Fruit fly (Drosophila melanogaster) whole organism, embryonic: Measurements from ENCODE around the gene CG44088.

Experiments used
- Abd-B ChIP-seq: fragments of 200-800 bp; sonication (Bioruptor generic); optimal IDR thresholded peaks from 2 replicates; lab custom pipeline; 2018; ENCODE audit warnings: missing biosample characterization, mild to moderate bottlenecking, missing genetic modification characterization, moderate library complexity
- Adf1 ChIP-seq: fragments of 200-800 bp; sonication (Bioruptor generic); IDR thresholded peaks from 2 replicates; pipeline ENCODE4 v1.3.6; 2022; ENCODE audit warnings: missing biosample characterization, missing genetic modification characterization
- CG10654 ChIP-seq: fragments of 200-800 bp; sonication (Bioruptor generic); optimal IDR thresholded peaks from 2 replicates; lab custom pipeline; 2016; ENCODE audit warnings: missing biosample characterization, missing genetic modification characterization
- CG10979 ChIP-seq: fragments of 200-800 bp; sonication (Bioruptor generic); optimal IDR thresholded peaks from 2 replicates; lab custom pipeline; 2018; ENCODE audit warnings: missing biosample characterization, mild to moderate bottlenecking, missing genetic modification characterization, moderate library complexity
- CG11398 ChIP-seq: fragments of 200-800 bp; sonication (Bioruptor generic); optimal IDR thresholded peaks from 2 replicates; lab custom pipeline; 2016; ENCODE audit warnings: missing biosample characterization, missing genetic modification characterization
- CG1233 ChIP-seq: fragments of 200-800 bp; sonication (Bioruptor generic); optimal IDR thresholded peaks from 4 replicates; lab custom pipeline; 2018; ENCODE audit warnings: missing biosample characterization, mild to moderate bottlenecking, missing genetic modification characterization
- CG12769 ChIP-seq: fragments of 200-800 bp; sonication (Bioruptor generic); optimal IDR thresholded peaks from 2 replicates; lab custom pipeline; 2019; ENCODE audit warnings: missing biosample characterization, mild to moderate bottlenecking, missing genetic modification characterization, moderate library complexity
- CG15269 ChIP-seq: fragments of 200-800 bp; sonication (Bioruptor generic); optimal IDR thresholded peaks from 2 replicates; lab custom pipeline; 2018; ENCODE audit warnings: missing biosample characterization, mild to moderate bottlenecking, missing genetic modification characterization, moderate library complexity
- CG15601 ChIP-seq: fragments of 200-800 bp; sonication (Bioruptor generic); optimal IDR thresholded peaks from 3 replicates; lab custom pipeline; 2019; ENCODE audit warnings: missing biosample characterization, mild to moderate bottlenecking, missing genetic modification characterization, moderate library complexity
- CG17328 ChIP-seq: fragments of 200-800 bp; sonication (Bioruptor generic); IDR thresholded peaks from 2 replicates; pipeline ENCODE4 v1.3.6; 2022; ENCODE audit warnings: missing biosample characterization, missing genetic modification characterization
- CG17359 ChIP-seq: fragments of 200-800 bp; sonication (Bioruptor generic); optimal IDR thresholded peaks from 3 replicates; lab custom pipeline; 2018; ENCODE audit warnings: missing biosample characterization, mild to moderate bottlenecking, missing genetic modification characterization, moderate library complexity
- CG18011 ChIP-seq: fragments of 200-800 bp; sonication (Bioruptor generic); optimal IDR thresholded peaks from 2 replicates; lab custom pipeline; 2017; ENCODE audit warnings: missing biosample characterization, missing genetic modification characterization, mild to moderate bottlenecking, moderate library complexity, missing genotype
- CG18619 ChIP-seq: fragments of 200-800 bp; sonication (Bioruptor generic); optimal IDR thresholded peaks from 3 replicates; lab custom pipeline; 2017; ENCODE audit warnings: missing biosample characterization, mild to moderate bottlenecking, missing genetic modification characterization
- CG2678 ChIP-seq: fragments of 200-800 bp; sonication (Bioruptor generic); optimal IDR thresholded peaks from 3 replicates; lab custom pipeline; 2019; ENCODE audit warnings: missing biosample characterization, mild to moderate bottlenecking, missing genetic modification characterization, moderate library complexity
- CG3281 ChIP-seq: fragments of 200-800 bp; sonication (Bioruptor generic); optimal IDR thresholded peaks from 3 replicates; lab custom pipeline; 2017; ENCODE audit warnings: missing biosample characterization, mild to moderate bottlenecking, missing genetic modification characterization
- CG34376 ChIP-seq: fragments of 200-800 bp; sonication (Bioruptor generic); optimal IDR thresholded peaks from 2 replicates; lab custom pipeline; 2018; ENCODE audit warnings: missing biosample characterization, mild to moderate bottlenecking, missing genetic modification characterization
- CG4404 ChIP-seq: fragments of 200-800 bp; sonication (Bioruptor generic); IDR thresholded peaks from 2 replicates; pipeline ENCODE4 v1.3.6; 2022; ENCODE audit warnings: missing biosample characterization, missing genetic modification characterization
- CG4707 ChIP-seq: fragments of 200-800 bp; sonication (Bioruptor generic); optimal IDR thresholded peaks from 2 replicates; lab custom pipeline; 2018; ENCODE audit warnings: missing biosample characterization, mild to moderate bottlenecking, missing genetic modification characterization, moderate library complexity
- CG4730 ChIP-seq: fragments of 200-800 bp; sonication (Bioruptor generic); IDR thresholded peaks from 2 replicates; pipeline ENCODE4 v1.3.6; 2022; ENCODE audit warnings: missing biosample characterization, missing genetic modification characterization
- CG5180 ChIP-seq: fragments of 200-800 bp; sonication (Bioruptor generic); optimal IDR thresholded peaks from 3 replicates; lab custom pipeline; 2017; ENCODE audit warnings: missing biosample characterization, missing genetic modification characterization, mild to moderate bottlenecking, moderate library complexity, missing genetic modification reagents
- CG8924 ChIP-seq: fragments of 200-800 bp; optimal IDR thresholded peaks from 3 replicates; lab custom pipeline; 2019; ENCODE audit warnings: missing biosample characterization, mild to moderate bottlenecking, missing genetic modification characterization, moderate library complexity
- Dp ChIP-seq: fragments of 200-800 bp; sonication (Bioruptor generic); optimal IDR thresholded peaks from 2 replicates; lab custom pipeline; 2018; ENCODE audit warnings: missing biosample characterization, mild to moderate bottlenecking, missing genetic modification characterization, moderate library complexity
- Ets97D ChIP-seq: fragments of 200-800 bp; sonication (Bioruptor generic); optimal IDR thresholded peaks from 3 replicates; lab custom pipeline; 2016; ENCODE audit warnings: missing biosample characterization, missing genetic modification characterization
- Fer2 ChIP-seq: fragments of 200-800 bp; sonication (Bioruptor generic); optimal IDR thresholded peaks from 2 replicates; lab custom pipeline; 2018; ENCODE audit warnings: missing biosample characterization, mild to moderate bottlenecking, missing genetic modification characterization, moderate library complexity
- Hand ChIP-seq: fragments of 200-800 bp; sonication (Bioruptor generic); optimal IDR thresholded peaks from 2 replicates; lab custom pipeline; 2017; ENCODE audit warnings: mild to moderate bottlenecking, missing biosample characterization, missing genetic modification reagents, missing genetic modification characterization
- Kr ChIP-seq: fragments of 200-800 bp; sonication (Bioruptor generic); optimal IDR thresholded peaks from 2 replicates; lab custom pipeline; 2017; ENCODE audit warnings: missing biosample characterization, mild to moderate bottlenecking, missing genetic modification characterization
- Med ChIP-seq: fragments of 200-800 bp; sonication (Bioruptor generic); peaks from one replicate; lab custom pipeline; 2016; ENCODE audit warnings: missing biosample characterization, missing genetic modification characterization, mild to moderate bottlenecking, inconsistent platforms, moderate library complexity
- Nf-YC ChIP-seq: fragments of 200-800 bp; optimal IDR thresholded peaks from 3 replicates; lab custom pipeline; 2019; ENCODE audit warnings: missing biosample characterization, mild to moderate bottlenecking, missing genetic modification characterization, moderate library complexity
- Poxn ChIP-seq: fragments of 200-800 bp; sonication (Bioruptor generic); IDR thresholded peaks from 2 replicates; pipeline ENCODE4 v1.3.6; 2022; ENCODE audit warnings: missing biosample characterization, missing genetic modification characterization
- Rx ChIP-seq: fragments of 200-800 bp; sonication (Bioruptor generic); IDR thresholded peaks from 2 replicates; pipeline ENCODE4 v1.3.6; 2022; ENCODE audit warnings: missing biosample characterization, missing genetic modification characterization
- Six4 ChIP-seq: fragments of 200-800 bp; sonication (Bioruptor generic); optimal IDR thresholded peaks from 2 replicates; lab custom pipeline; 2016; ENCODE audit warnings: missing biosample characterization, missing genetic modification characterization
- TFAM ChIP-seq: fragments of 200-800 bp; sonication (Bioruptor generic); optimal IDR thresholded peaks from 2 replicates; lab custom pipeline; 2017; ENCODE audit warnings: missing biosample characterization, missing genetic modification characterization, inconsistent platforms
- Vsx1 ChIP-seq: fragments of 200-800 bp; sonication (Bioruptor generic); optimal IDR thresholded peaks from 2 replicates; lab custom pipeline; 2017; ENCODE audit warnings: missing biosample characterization, mild to moderate bottlenecking, missing genetic modification characterization, missing genetic modification reagents
- ato ChIP-seq: fragments of 200-800 bp; sonication (Bioruptor generic); IDR thresholded peaks from 2 replicates; pipeline ENCODE4 v1.3.6; 2022; ENCODE audit warnings: missing biosample characterization, missing genetic modification characterization; ENCODE audit not compliant: partially characterized antibody
- br ChIP-seq: fragments of >200 bp; optimal IDR thresholded peaks from 2 replicates; lab custom pipeline; 2017
- cg ChIP-seq: fragments of 200-800 bp; sonication (Bioruptor generic); optimal IDR thresholded peaks from 3 replicates; lab custom pipeline; 2019; ENCODE audit warnings: missing biosample characterization, mild to moderate bottlenecking, missing genetic modification characterization, moderate library complexity
- chif ChIP-seq, 2 experiments: fragments of 200-800 bp; sonication (Bioruptor generic); optimal IDR thresholded peaks; 3 replicates each; lab custom pipeline; 2016; ENCODE audit warnings: missing biosample characterization in 2 of 2, missing genetic modification characterization in 2 of 2
- chm ChIP-seq: fragments of 200-800 bp; sonication (Bioruptor generic); IDR thresholded peaks from 2 replicates; pipeline ENCODE4 v1.3.6; 2022; ENCODE audit warnings: missing biosample characterization, missing genetic modification characterization
- dmrt11E ChIP-seq: fragments of 200-800 bp; sonication (Bioruptor generic); optimal IDR thresholded peaks from 3 replicates; lab custom pipeline; 2018; ENCODE audit warnings: missing biosample characterization, mild to moderate bottlenecking, missing genetic modification characterization, moderate library complexity
- her ChIP-seq: fragments of 200-800 bp; sonication (Bioruptor generic); optimal IDR thresholded peaks from 2 replicates; lab custom pipeline; 2016; ENCODE audit warnings: missing biosample characterization, missing genetic modification characterization
- insv ChIP-seq, 2 experiments: fragments of 200-800 bp; sonication (Bioruptor generic); optimal IDR thresholded peaks; 3 replicates each; lab custom pipeline; 2016 to 2018; ENCODE audit warnings: missing biosample characterization in 2 of 2, missing genetic modification characterization in 2 of 2
- lmd ChIP-seq: fragments of 200-800 bp; sonication (Bioruptor generic); IDR thresholded peaks from 2 replicates; pipeline ENCODE4 v1.3.6; 2022; ENCODE audit warnings: missing biosample characterization, missing genetic modification characterization
- mld ChIP-seq: fragments of 200-800 bp; sonication (Bioruptor generic); IDR thresholded peaks from 3 replicates; pipeline ENCODE4 v1.3.6; 2022; ENCODE audit warnings: missing biosample characterization, missing genetic modification characterization; ENCODE audit not compliant: partially characterized antibody
- org-1 ChIP-seq: fragments of 200-800 bp; sonication (Bioruptor generic); optimal IDR thresholded peaks from 2 replicates; lab custom pipeline; 2017; ENCODE audit warnings: missing biosample characterization, missing genetic modification characterization
- stc ChIP-seq: fragments of 200-800 bp; sonication (Bioruptor generic); IDR thresholded peaks from 2 replicates; pipeline ENCODE4 v1.3.6; 2022; ENCODE audit warnings: missing biosample characterization, missing genetic modification characterization
- ttk ChIP-seq: fragments of 200-800 bp; sonication (Bioruptor generic); IDR thresholded peaks from 2 replicates; pipeline ENCODE4 v2.1.2; 2022; ENCODE audit warnings: missing biosample characterization, missing genetic modification characterization
- wek ChIP-seq: fragments of 200-800 bp; sonication (Bioruptor generic); optimal IDR thresholded peaks from 3 replicates; lab custom pipeline; 2018; ENCODE audit warnings: missing biosample characterization, mild to moderate bottlenecking, missing genetic modification characterization, moderate library complexity
- zfh2 ChIP-seq: fragments of 200-800 bp; sonication (Bioruptor generic); optimal IDR thresholded peaks from 2 replicates; lab custom pipeline; 2016; ENCODE audit warnings: missing biosample characterization, missing genetic modification characterization

CG44088 gene

dm6 chr3R:4804828-4805707 is 30.2 kb upstream of the CG44088 start (continued):
- TF ChIP-seq Rx (GFP tag; lab: Robert Waterston, UW): 0 out of 2 replicates have a peak, but pooled peaks have one; percentile 7
- TF ChIP-seq Nf-YC: peak; percentile 57
- TF ChIP-seq CG3281 (GFP tag; lab: Kevin White, UChicago): peak; percentile 51
- peak; percentile 31 for TF ChIP-seq CG5180 (GFP tag; lab: Kevin White, UChicago)
- TF ChIP-seq CG1233 (GFP tag; lab: Kevin White, UChicago): peak; percentile 41
- TF ChIP-seq Ets97D (GFP tag; lab: Kevin White, UChicago): no peak
- peak; percentile 85 for TF ChIP-seq CG15269 (tag; lab: Kevin White, UChicago)
- TF ChIP-seq Kr (GFP tag; lab: Kevin White, UChicago): no peak
- TF ChIP-seq ato: 0 out of 2 replicates have a peak, but pooled peaks have one; percentile 8
- peak; percentile 71 for TF ChIP-seq CG8924 (tag; lab: Kevin White, UChicago)
- TF ChIP-seq Six4: no peak
- peak; percentile 46 for TF ChIP-seq Fer2 (tag; lab: Kevin White, UChicago)
- peak; percentile 52 for TF ChIP-seq CG10654 (GFP tag; lab: Kevin White, UChicago)
- TF ChIP-seq CG18011 (GFP tag; lab: Kevin White, UChicago): no peak
- no peak for TF ChIP-seq her
- peak; percentile 48 for TF ChIP-seq ttk (GFP tag; lab: Robert Waterston, UW)
- TF ChIP-seq org-1 (GFP tag; lab: Kevin White, UChicago): peak; percentile 40
- TF ChIP-seq Med (GFP tag; lab: Kevin White, UChicago): peak; percentile 62
- no peak for TF ChIP-seq CG34376
- TF ChIP-seq CG17328: peak; percentile 42
- TF ChIP-seq CG4404 (GFP tag; lab: Robert Waterston, UW): no peak
- peak; percentile 38 for TF ChIP-seq Hand
- TF ChIP-seq insv (GFP tag; optimal IDR thresholded peaks at IDR 0.05; lab: Kevin White, UChicago): no peak
- TF ChIP-seq CG4730: 0 out of 2 replicates have a peak, but pooled peaks have one; percentile 24
- no peak for TF ChIP-seq mld (GFP tag; lab: Robert Waterston, UW)
- no peak for TF ChIP-seq CG11398
- no peak for TF ChIP-seq TFAM
- TF ChIP-seq Adf1 (GFP tag; lab: Robert Waterston, UW): no peak
- TF ChIP-seq Poxn (GFP tag; lab: Robert Waterston, UW): no peak
- TF ChIP-seq CG15601 (tag; lab: Kevin White, UChicago): peak; percentile 69
- no peak for TF ChIP-seq wek (GFP tag; lab: Kevin White, UChicago)
- TF ChIP-seq zfh2: no peak
- TF ChIP-seq stc (GFP tag; lab: Robert Waterston, UW): peak; percentile 61; the same call in 1 of the 2 replicates
- peak; percentile 30; the same call in 1 of the 2 replicates for TF ChIP-seq chm
- no peak for TF ChIP-seq Vsx1 (GFP tag; lab: Kevin White, UChicago)
- TF ChIP-seq CG2678 (tag; lab: Kevin White, UChicago): peak; percentile 83
- no peak for TF ChIP-seq Dp (GFP tag; lab: Kevin White, UChicago)
- TF ChIP-seq cg (GFP tag; lab: Kevin White, UChicago): no peak
- peak; percentile 38 for TF ChIP-seq CG18619 (GFP tag; lab: Kevin White, UChicago)
- peak; percentile 86 for TF ChIP-seq CG12769 (tag; lab: Kevin White, UChicago)
- TF ChIP-seq CG10979: peak; percentile 70
- no peak for TF ChIP-seq chif (GFP tag; optimal IDR thresholded peaks at IDR 0.05; lab: Kevin White, UChicago)
- TF ChIP-seq br (lab: Kevin White, UChicago): no peak
- TF ChIP-seq dmrt11E (tag; lab: Kevin White, UChicago): peak; percentile 74
- peak; percentile 25 for TF ChIP-seq CG4707 (GFP tag; lab: Kevin White, UChicago)
- peak; percentile 75 for TF ChIP-seq CG17359
- TF ChIP-seq lmd: peak; percentile 75
- peak; percentile 64 for TF ChIP-seq Abd-B (GFP tag; lab: Kevin White, UChicago)
